Worm (Caenorhabditis elegans): Measurements from ENCODE around the gene sru-42.

DNA sequence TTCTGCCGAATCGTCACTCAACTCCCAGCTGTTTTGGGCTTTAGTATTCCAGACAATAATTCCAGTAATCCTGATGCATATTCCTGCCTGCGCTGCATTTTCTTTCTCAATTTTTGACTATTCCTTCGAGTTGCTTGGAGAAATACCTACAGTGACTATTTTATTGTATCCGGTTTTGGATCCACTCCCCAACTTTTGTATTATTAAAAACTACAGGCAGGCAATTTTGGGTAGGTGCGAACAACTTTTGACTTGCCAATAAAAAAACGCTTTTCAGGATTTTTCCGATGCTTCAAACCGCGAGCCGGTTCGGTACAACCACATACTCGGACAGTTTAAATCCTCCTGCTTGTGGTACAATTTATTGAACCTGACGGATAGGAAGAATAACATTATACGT, 35.7 kb upstream of the sru-42 start:
- TF ChIP-seq nhr-237 (tag; optimal IDR thresholded peaks at IDR 0.05) (no peak), nhr-28 (tag; optimal IDR thresholded peaks at IDR 0.05) (no peak), mdl-1 (tag; optimal IDR thresholded peaks at IDR 0.05) (no peak), pha-4 (tag; optimal IDR thresholded peaks at IDR 0.05) (no peak), pqm-1 (tag; optimal IDR thresholded peaks at IDR 0.05) (no peak), lin-15B (tag; optimal IDR thresholded peaks at IDR 0.05) (no peak), egl-27 (tag; optimal IDR thresholded peaks at IDR 0.05) (no peak), nfya-1 (tag; optimal IDR thresholded peaks at IDR 0.05; ENCODE audit: insufficient read depth) (no peak), snpc-4 (tag; optimal IDR thresholded peaks at IDR 0.05) (no peak), skn-1 (tag; optimal IDR thresholded peaks at IDR 0.05) (no peak)
